Worm (Caenorhabditis elegans) whole organism, L1 larva: ENCODE measurements around the gene srh-270.

Source experiments
- ces-1 ChIP-seq: fragments of 150-350 bp; optimal IDR thresholded peaks from 2 replicates; lab custom pipeline; 2014; ENCODE audit warnings: missing biosample characterization, missing genetic modification reagents, missing genetic modification characterization
- efl-1 ChIP-seq, 4 experiments: fragments of 150-350 bp; optimal IDR thresholded peaks in 3 of 4; peaks in 1 of 4; 1 replicate in 1 of 4; 2 replicates in 3 of 4; lab custom pipeline; 2014; ENCODE audit warnings: missing biosample characterization in 2 of 4, missing genetic modification characterization in 2 of 4, missing genetic modification reagents in 2 of 4
- egl-13 ChIP-seq: sonication (generic microtip); optimal IDR thresholded peaks from 2 replicates; lab custom pipeline; 2016; ENCODE audit warnings: missing genotype, missing genetic modification reagents, missing genetic modification characterization, missing compliant biosample characterization
- fkh-10 ChIP-seq: sonication (generic microtip); optimal IDR thresholded peaks from 2 replicates; lab custom pipeline; 2017; ENCODE audit warnings: missing biosample characterization, missing genetic modification reagents, missing genetic modification characterization
- fos-1 ChIP-seq: fragments of 150-350 bp; optimal IDR thresholded peaks from 2 replicates; lab custom pipeline; 2014; ENCODE audit warnings: missing biosample characterization, missing genetic modification characterization
- grh-1 ChIP-seq: fragments of 200-800 bp; sonication (Bioruptor generic); IDR thresholded peaks from 2 replicates; pipeline ENCODE4 v1.3.6; 2022; ENCODE audit warnings: missing genetic modification reagents, missing genetic modification characterization, missing compliant biosample characterization
- lin-13 ChIP-seq: fragments of 150-350 bp; optimal IDR thresholded peaks from 2 replicates; lab custom pipeline; 2014; ENCODE audit warnings: missing biosample characterization, missing genetic modification reagents, missing genetic modification characterization
- lin-15B ChIP-seq: fragments of 150-350 bp; sonication (generic microtip); optimal IDR thresholded peaks from 3 replicates; lab custom pipeline; 2014; ENCODE audit warnings: missing biosample characterization, missing genetic modification characterization
- nhr-76 ChIP-seq: sonication (generic microtip); optimal IDR thresholded peaks from 2 replicates; lab custom pipeline; 2017; ENCODE audit warnings: missing biosample characterization, missing genetic modification characterization
- skn-1 ChIP-seq: fragments of 150-350 bp; optimal IDR thresholded peaks from 2 replicates; lab custom pipeline; 2014; ENCODE audit warnings: missing biosample characterization, missing genetic modification characterization
- unc-62 ChIP-seq: fragments of 150-350 bp; optimal IDR thresholded peaks from 2 replicates; lab custom pipeline; 2014; ENCODE audit warnings: missing biosample characterization, missing genetic modification reagents, missing genetic modification characterization
- unc-86 ChIP-seq: sonication (generic microtip); optimal IDR thresholded peaks from 2 replicates; lab custom pipeline; 2016; ENCODE audit warnings: missing genetic modification characterization, missing compliant biosample characterization
- zag-1 ChIP-seq: fragments of 150-350 bp; optimal IDR thresholded peaks from 2 replicates; lab custom pipeline; 2014; ENCODE audit warnings: missing biosample characterization, missing genetic modification characterization

- no peak for TF ChIP-seq skn-1 (tag; lab: Kevin White, UChicago)
- TF ChIP-seq unc-86: no peak
- TF ChIP-seq efl-1 (optimal IDR thresholded peaks at IDR 0.05; lab: Kevin White, UChicago): no peak
- no peak for TF ChIP-seq efl-1 (GFP tag; optimal IDR thresholded peaks at IDR 0.05 in 1 of 2; lab: Kevin White, UChicago)
- TF ChIP-seq zag-1 (tag; lab: Kevin White, UChicago): no peak
- no peak for TF ChIP-seq fkh-10 (GFP tag; lab: Kevin White, UChicago)
- no peak for TF ChIP-seq nhr-76 (tag; lab: Kevin White, UChicago)
- no peak for TF ChIP-seq ces-1 (GFP tag; lab: Kevin White, UChicago)
- no peak for TF ChIP-seq unc-62 (GFP tag; lab: Kevin White, UChicago)
- TF ChIP-seq grh-1: no peak
- TF ChIP-seq lin-13 (GFP tag; lab: Kevin White, UChicago): no peak
- TF ChIP-seq lin-15B (tag; lab: Kevin White, UChicago): no peak
- no peak for TF ChIP-seq fos-1
- no peak for TF ChIP-seq egl-13 (tag; lab: Kevin White, UChicago)
Measured at ce11 chrV:2859738-2860137, 1.7 kb downstream of the srh-270 start, which contains the start of gene srj-54.
